Worm (Caenorhabditis elegans): ENCODE measurements around the gene Y11D7A.7.

The Y11D7A.7 gene

DNA sequence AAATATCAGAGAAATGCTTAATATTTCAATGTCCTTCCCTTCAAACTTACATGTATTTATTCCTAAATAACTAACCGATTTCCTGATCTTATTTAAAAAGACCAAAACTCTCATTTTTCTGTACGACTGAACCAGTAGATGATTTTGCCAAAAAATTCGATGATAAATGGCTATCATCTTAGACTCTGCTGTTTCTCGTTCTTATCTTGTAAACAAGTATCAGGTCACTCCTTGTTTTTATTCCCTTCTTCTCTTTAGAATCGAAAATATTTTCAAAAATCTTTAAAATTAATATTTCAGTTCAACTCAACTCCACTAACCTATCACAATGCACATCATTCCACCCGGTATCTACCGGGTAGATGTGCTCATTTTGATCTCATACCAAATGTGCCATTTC lies 31.9 kb upstream of the Y11D7A.7 start, which contains the start of gene C46C2.2:
TSS of gene C46C2.2 (plus strand) at position 301 of the 400 bp plus-strand sequence.
- no peak for TF ChIP-seq ceh-13 (GFP tag; optimal IDR thresholded peaks at IDR 0.05)

DNA sequence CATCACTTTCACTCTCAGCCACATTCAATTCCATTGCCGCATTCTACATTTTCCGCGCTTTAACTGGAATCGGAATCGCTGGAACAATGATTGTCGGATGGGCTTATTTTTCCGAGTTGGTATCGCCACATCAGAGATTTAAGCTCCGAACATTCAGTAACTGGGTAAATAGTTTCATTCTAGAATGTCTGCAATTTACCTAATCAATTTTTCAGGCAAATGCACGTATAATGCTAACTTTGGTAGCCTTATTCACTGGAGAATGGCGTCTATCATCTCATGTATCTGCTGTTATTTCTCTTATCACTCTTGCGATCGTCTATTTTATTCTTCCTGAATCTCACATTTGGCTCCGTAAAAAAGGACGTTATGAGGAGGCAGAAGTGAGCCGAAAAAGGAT lies 30.9 kb upstream of the Y11D7A.7 start:
- TF ChIP-seq scrt-1 (GFP tag; IDR thresholded peaks at IDR 0.05), result no peak
- no peak for TF ChIP-seq ama-1 (optimal IDR thresholded peaks at IDR 0.05)
- no peak for TF ChIP-seq B0310.2 (tag; optimal IDR thresholded peaks at IDR 0.05)
- TF ChIP-seq hmbx-1 (tag; optimal IDR thresholded peaks at IDR 0.05), result no peak
- TF ChIP-seq hmg-4 (GFP tag; optimal IDR thresholded peaks at IDR 0.05), result no peak
- TF ChIP-seq sea-1 (GFP tag; conservative IDR thresholded peaks at IDR 0.05), result no peak
- no peak for TF ChIP-seq ets-7 (tag; optimal IDR thresholded peaks at IDR 0.05)
- no peak for TF ChIP-seq tbx-37 (GFP tag; conservative IDR thresholded peaks at IDR 0.05)
- TF ChIP-seq pes-1 (GFP tag; IDR thresholded peaks at IDR 0.05), result no peak
- TF ChIP-seq aly-1 (tag; optimal IDR thresholded peaks at IDR 0.05), result no peak
- TF ChIP-seq ceh-13 (GFP tag; optimal IDR thresholded peaks at IDR 0.05), result no peak
- TF ChIP-seq tbx-11 (GFP tag; IDR thresholded peaks at IDR 0.05), result no peak
- TF ChIP-seq tra-4 (tag; optimal IDR thresholded peaks at IDR 0.05), result no peak
- TF ChIP-seq hnd-1 (tag; optimal IDR thresholded peaks at IDR 0.05), result no peak
- no peak for TF ChIP-seq ceh-36 (tag; optimal IDR thresholded peaks at IDR 0.05)
- no peak for TF ChIP-seq flt-1 (GFP tag; IDR thresholded peaks at IDR 0.05)
- no peak for TF ChIP-seq F13C5.2 (tag; optimal IDR thresholded peaks at IDR 0.05)

DNA sequence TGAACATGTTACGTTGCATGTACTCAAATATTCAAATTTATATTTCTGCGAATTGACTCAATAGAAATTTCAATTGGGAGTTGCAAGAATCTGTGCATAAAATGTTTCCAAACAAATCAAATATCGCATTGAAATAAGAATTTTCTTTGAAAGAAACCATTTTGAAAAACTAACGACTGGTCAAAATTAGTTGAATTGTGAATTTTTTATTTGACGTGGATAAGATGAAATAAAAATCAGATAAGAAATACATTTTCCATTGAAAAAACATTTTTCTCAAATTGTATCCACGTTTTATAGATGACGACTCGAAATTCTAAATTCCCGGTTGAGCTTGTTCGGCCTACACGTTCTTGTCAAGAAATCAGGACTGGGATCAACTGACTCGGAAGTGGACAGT lies 24.5 kb upstream of the Y11D7A.7 start, which contains the start of gene C46C2.3:
TSS of gene C46C2.3 (plus strand) at position 301 of the 400 bp plus-strand sequence.
- no peak for TF ChIP-seq tbx-37 (GFP tag; conservative IDR thresholded peaks at IDR 0.05)
- TF ChIP-seq flt-1 (GFP tag; IDR thresholded peaks at IDR 0.05), result no peak
- no peak for TF ChIP-seq ama-1 (optimal IDR thresholded peaks at IDR 0.05)
- no peak for TF ChIP-seq hnd-1 (tag; optimal IDR thresholded peaks at IDR 0.05)
- TF ChIP-seq F13C5.2 (tag; optimal IDR thresholded peaks at IDR 0.05), result no peak
- no peak for TF ChIP-seq ceh-13 (GFP tag; optimal IDR thresholded peaks at IDR 0.05)
- TF ChIP-seq ets-7 (tag; optimal IDR thresholded peaks at IDR 0.05), result no peak
- no peak for TF ChIP-seq tbx-11 (GFP tag; IDR thresholded peaks at IDR 0.05)
- TF ChIP-seq hmg-4 (GFP tag; optimal IDR thresholded peaks at IDR 0.05), result no peak
- TF ChIP-seq sea-1 (GFP tag; conservative IDR thresholded peaks at IDR 0.05), result no peak
- TF ChIP-seq scrt-1 (GFP tag; IDR thresholded peaks at IDR 0.05), result no peak
- TF ChIP-seq hmbx-1 (tag; optimal IDR thresholded peaks at IDR 0.05), result no peak
- TF ChIP-seq ceh-36 (tag; optimal IDR thresholded peaks at IDR 0.05), result no peak
- no peak for TF ChIP-seq tra-4 (tag; optimal IDR thresholded peaks at IDR 0.05)
- TF ChIP-seq B0310.2 (tag; optimal IDR thresholded peaks at IDR 0.05), result no peak

- TF ChIP-seq scrt-1 (GFP tag; IDR thresholded peaks at IDR 0.05) (no peak), tbx-11 (GFP tag; IDR thresholded peaks at IDR 0.05) (no peak), ceh-13 (GFP tag; optimal IDR thresholded peaks at IDR 0.05) (no peak), hnd-1 (tag; optimal IDR thresholded peaks at IDR 0.05) (no peak), B0310.2 (tag; optimal IDR thresholded peaks at IDR 0.05) (no peak), F13C5.2 (tag; optimal IDR thresholded peaks at IDR 0.05) (no peak), aly-1 (tag; optimal IDR thresholded peaks at IDR 0.05) (no peak), tbx-37 (GFP tag; conservative IDR thresholded peaks at IDR 0.05) (no peak)
These were observed 21.7 kb upstream of the Y11D7A.7 start for ce11 chrIV:9227650-9228049.

DNA sequence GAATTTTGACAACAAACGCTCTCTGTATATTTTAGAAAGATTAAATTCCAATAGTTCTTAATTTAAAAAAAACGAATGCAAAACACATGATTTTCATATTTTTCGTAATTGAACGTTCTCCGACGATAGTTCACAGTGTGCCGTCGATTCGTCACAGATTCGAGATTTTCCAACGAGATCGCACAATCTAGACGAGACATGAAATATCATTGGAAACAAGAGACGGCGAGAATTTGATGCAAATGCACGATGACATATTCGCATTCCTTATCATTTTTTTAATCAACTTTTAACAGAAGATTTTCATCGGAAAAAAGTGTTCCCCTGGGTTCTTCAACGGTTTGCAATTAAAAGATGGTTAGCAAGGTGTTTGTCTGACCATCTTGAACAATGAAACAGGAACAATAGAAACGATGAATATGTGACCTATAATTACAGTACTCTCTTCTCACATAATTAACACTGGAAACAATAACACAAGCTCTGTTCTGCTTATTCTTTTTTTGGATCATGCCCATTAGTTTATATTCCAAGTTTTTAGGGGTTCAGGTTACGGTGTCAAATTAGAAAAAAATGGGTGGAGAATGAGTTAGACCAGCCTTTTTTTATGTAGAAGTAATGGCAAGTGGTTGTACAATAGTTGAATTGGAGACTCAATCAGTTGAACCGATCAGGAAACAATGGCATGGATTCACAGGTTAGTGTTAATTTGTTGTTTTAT lies 16.7 kb upstream of the Y11D7A.7 start, which contains the start of gene Y11D7A.3:
TSS of gene Y11D7A.3 (plus strand) at position 671 of the 721 bp plus-strand sequence.
- TF ChIP-seq F13C5.2 (tag; optimal IDR thresholded peaks at IDR 0.05), result no peak
- TF ChIP-seq tbx-37 (GFP tag; conservative IDR thresholded peaks at IDR 0.05), result no peak
- TF ChIP-seq ama-1 (optimal IDR thresholded peaks at IDR 0.05), result no peak
- TF ChIP-seq tbx-11 (GFP tag; IDR thresholded peaks at IDR 0.05), result no peak
- TF ChIP-seq ceh-36 (tag; optimal IDR thresholded peaks at IDR 0.05), result no peak
- TF ChIP-seq B0310.2 (tag; optimal IDR thresholded peaks at IDR 0.05), result no peak
- no peak for TF ChIP-seq ceh-13 (GFP tag; optimal IDR thresholded peaks at IDR 0.05)
- TF ChIP-seq sea-1 (GFP tag; conservative IDR thresholded peaks at IDR 0.05), result no peak
- TF ChIP-seq hnd-1 (tag; optimal IDR thresholded peaks at IDR 0.05), result no peak
- no peak for TF ChIP-seq pes-1 (GFP tag; IDR thresholded peaks at IDR 0.05)
- no peak for TF ChIP-seq flt-1 (GFP tag; IDR thresholded peaks at IDR 0.05)
- no peak for TF ChIP-seq ets-7 (tag; optimal IDR thresholded peaks at IDR 0.05)
- TF ChIP-seq hmbx-1 (tag; optimal IDR thresholded peaks at IDR 0.05), result no peak
- no peak for TF ChIP-seq aly-1 (tag; optimal IDR thresholded peaks at IDR 0.05)
- TF ChIP-seq tra-4 (tag; optimal IDR thresholded peaks at IDR 0.05), result no peak
- no peak for TF ChIP-seq hmg-4 (GFP tag; optimal IDR thresholded peaks at IDR 0.05)
- TF ChIP-seq scrt-1 (GFP tag; IDR thresholded peaks at IDR 0.05), result no peak

DNA sequence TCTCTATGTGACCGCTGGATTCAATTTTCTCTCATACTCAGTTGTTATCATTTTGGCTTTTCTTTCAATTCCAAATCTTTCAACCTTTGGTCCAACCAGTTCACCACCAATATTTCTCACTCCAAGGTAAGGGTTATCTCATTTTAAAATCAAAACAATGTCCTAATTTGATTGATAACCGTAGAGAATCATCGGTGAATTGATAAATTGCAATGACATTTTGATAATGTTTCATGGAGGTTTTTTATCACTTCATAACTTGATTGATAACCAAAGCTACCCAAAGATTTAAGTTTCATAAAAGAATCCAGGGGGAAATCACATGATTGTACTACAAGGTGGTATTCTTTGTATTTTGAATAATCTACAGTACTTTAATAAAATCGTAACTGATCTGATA lies 10.2 kb upstream of the Y11D7A.7 start:
- TF ChIP-seq ama-1 (optimal IDR thresholded peaks at IDR 0.05) (no peak), flt-1 (GFP tag; IDR thresholded peaks at IDR 0.05) (no peak), sea-1 (GFP tag; conservative IDR thresholded peaks at IDR 0.05) (no peak), ets-7 (tag; optimal IDR thresholded peaks at IDR 0.05) (no peak), ceh-13 (GFP tag; optimal IDR thresholded peaks at IDR 0.05) (no peak), tra-4 (tag; optimal IDR thresholded peaks at IDR 0.05) (no peak), hmg-4 (GFP tag; optimal IDR thresholded peaks at IDR 0.05) (no peak), tbx-11 (GFP tag; IDR thresholded peaks at IDR 0.05) (no peak), B0310.2 (tag; optimal IDR thresholded peaks at IDR 0.05) (no peak), tbx-37 (GFP tag; conservative IDR thresholded peaks at IDR 0.05) (no peak), scrt-1 (GFP tag; IDR thresholded peaks at IDR 0.05) (no peak), ceh-36 (tag; optimal IDR thresholded peaks at IDR 0.05) (no peak), hnd-1 (tag; optimal IDR thresholded peaks at IDR 0.05) (no peak), pes-1 (GFP tag; IDR thresholded peaks at IDR 0.05) (no peak), F13C5.2 (tag; optimal IDR thresholded peaks at IDR 0.05) (no peak)

- no peak for TF ChIP-seq scrt-1 (GFP tag; IDR thresholded peaks at IDR 0.05)
- no peak for TF ChIP-seq B0310.2 (tag; optimal IDR thresholded peaks at IDR 0.05)
- TF ChIP-seq hnd-1 (tag; optimal IDR thresholded peaks at IDR 0.05), result no peak
- no peak for TF ChIP-seq pes-1 (GFP tag; IDR thresholded peaks at IDR 0.05)
These were observed 5.6 kb upstream of the Y11D7A.7 start, which contains the start of gene rab-28 for ce11 chrIV:9243670-9244069. Gene rab-28 (minus strand): TSS chrIV:9244012.
